Worm (Caenorhabditis elegans): ENCODE data around the gene H12D21.6.

The H12D21.6 gene

DNA sequence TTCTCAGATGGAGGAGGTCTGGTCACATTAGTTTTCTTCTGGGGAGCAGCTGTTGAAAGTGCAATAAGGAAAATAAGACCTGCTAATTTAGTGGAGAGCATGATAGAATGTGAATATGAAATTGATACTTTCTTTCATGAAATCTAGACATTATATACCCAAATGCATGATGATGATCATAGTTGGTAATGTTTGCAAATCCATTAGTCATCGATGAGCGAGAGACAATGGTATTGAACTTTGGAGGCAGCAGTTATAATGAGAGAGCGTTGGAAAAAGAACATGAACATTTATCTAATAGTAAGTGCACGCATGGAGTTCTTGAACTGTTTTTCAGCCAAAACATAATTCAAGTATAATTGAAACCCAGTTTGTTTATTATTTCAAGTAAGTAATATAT is at the start of gene H12D21.6:
Gene H12D21.6 (minus strand): TSS at position 101 of the 400 bp plus-strand sequence.
- no peak for TF ChIP-seq unc-62 (GFP tag; optimal IDR thresholded peaks at IDR 0.05)

ce11 chrV:14947022-14947421 is 49.4 kb upstream of the H12D21.6 start, which contains the start of gene C30G7.4:
Gene C30G7.4, minus strand, starts transcription at chrV:14947122.
- no peak for TF ChIP-seq unc-62 (GFP tag; optimal IDR thresholded peaks at IDR 0.05)

ce11 chrV:14945697-14946096 is 48.1 kb upstream of the H12D21.6 start, which contains the start of gene C30G7.3:
Gene C30G7.3, minus strand, starts transcription at chrV:14945704.
- no peak for TF ChIP-seq unc-62 (GFP tag; optimal IDR thresholded peaks at IDR 0.05)

DNA sequence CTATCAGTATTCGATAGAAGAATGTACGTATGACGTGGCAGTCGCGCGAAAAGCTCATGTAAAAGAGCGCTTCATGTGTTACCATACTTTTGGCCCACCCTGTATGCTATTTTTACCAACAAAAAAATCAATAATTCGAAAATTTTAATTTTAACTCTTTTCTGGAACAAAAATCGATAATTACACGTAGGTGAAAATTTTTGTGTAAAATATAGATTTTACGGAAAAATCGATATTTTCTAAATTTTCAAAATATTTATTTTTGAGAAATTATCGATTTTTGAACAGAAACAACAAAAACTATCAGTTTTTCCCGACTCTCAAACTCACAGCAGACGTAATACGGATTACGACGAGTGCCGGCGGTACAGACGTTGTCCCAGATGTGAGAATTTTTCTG is 47.5 kb upstream of the H12D21.6 start:
- TF ChIP-seq unc-62 (GFP tag; optimal IDR thresholded peaks at IDR 0.05) = no peak

DNA sequence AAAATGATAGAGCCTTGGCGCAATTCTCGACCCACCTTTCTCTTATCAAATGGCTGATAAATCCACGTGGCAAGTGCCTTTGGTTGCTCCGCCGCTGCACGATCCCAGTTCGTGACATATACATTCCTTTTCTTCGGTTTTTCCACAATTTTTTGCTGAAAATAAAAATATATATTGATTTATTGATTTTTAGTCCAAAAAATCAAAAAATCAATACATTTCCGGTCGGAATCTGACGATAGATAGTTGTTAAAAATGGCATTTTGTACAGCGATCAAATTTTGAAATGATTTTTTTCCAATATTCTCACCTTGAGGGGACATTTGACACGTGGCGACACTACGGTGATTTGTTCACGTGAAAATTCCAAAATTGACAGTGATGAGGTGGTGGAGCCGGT is 46.1 kb upstream of the H12D21.6 start:
- TF ChIP-seq unc-62 (GFP tag; optimal IDR thresholded peaks at IDR 0.05) = no peak

- no peak for TF ChIP-seq unc-62 (GFP tag; optimal IDR thresholded peaks at IDR 0.05)
Measured at ce11 chrV:14942898-14943297, 45.3 kb upstream of the H12D21.6 start.

- no peak for TF ChIP-seq unc-62 (GFP tag; optimal IDR thresholded peaks at IDR 0.05)
Measured at ce11 chrV:14936587-14936986, 39.0 kb upstream of the H12D21.6 start, which contains the start of gene C30G7.2. Gene C30G7.2, plus strand, starts transcription at chrV:14936887.

DNA sequence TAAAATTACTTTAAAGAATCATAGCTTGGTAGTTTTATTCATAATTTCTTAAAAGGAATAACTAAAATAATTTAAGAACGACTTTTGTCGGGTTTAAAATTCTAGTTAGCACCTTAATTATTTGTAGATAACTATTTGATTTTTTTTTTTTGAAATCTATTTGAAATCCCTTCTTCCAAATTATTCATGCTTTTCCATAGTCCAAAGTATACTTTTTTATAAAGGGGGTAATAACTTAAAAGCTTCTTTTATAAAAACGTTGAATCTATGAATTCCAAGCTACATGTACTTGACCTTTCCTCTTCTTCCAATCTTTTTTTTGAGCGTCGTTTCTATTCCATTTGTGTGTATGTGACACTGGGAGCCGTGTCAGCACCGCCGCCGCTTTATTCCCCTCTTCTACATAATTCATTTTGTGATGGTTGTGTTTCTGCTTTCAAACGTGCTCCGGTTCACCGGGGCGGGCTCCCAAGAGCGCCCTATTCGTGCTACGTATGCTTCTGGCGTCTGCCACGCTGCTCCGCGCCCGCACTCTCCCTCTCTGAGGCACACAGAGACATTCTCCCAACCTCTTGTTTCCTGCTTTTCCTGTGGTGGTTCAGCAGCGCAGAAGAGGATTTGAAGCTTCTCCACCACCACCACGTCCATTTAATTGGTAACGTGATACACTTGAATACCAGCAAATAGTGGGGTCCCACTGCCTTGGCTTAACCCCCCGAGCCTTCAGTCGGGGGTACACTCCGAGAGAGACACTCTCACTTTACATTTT is 36.0 kb upstream of the H12D21.6 start:
- TF ChIP-seq unc-62 (GFP tag; optimal IDR thresholded peaks at IDR 0.05) = no peak

DNA sequence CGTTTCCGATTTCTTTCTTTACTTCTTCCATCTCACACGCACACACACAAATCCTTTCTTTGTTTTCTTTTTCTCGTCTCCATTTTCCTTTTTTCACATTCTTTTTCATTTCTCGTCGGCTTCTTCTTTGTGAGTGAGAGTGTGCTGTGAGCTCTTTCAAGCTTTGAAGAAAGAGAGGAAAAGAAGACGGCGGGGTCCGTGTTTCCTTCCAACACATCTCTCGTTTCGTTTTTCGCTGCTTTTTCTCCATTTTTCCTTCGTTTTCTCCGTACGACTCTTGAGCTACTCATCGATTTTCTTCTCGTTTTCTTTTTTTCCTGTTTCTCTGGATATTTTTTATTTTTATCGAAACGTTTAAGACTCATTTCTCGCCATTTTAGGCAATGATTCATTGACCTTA is 32.5 kb upstream of the H12D21.6 start:
- no peak for TF ChIP-seq unc-62 (GFP tag; optimal IDR thresholded peaks at IDR 0.05)

DNA sequence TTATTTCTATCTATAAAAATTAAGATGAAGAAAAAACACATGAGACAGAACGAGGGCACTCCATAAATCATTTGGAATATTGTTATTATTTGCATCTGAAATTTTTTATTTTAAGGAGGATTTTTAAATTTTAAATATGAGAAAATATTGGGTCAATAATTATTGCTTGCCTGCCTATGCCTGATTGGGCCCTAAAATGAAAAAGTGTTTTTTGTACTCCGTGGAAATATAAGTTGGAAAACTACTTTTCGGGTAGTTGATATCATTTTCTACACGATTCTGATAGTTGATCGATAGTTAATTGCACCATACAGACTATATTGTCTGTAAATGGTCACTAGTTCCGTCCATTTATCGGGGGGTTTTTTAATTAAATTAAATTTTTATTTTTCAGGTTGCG is 30.6 kb upstream of the H12D21.6 start, which contains the start of gene srg-55:
Gene srg-55 (minus strand): TSS at position 101 of the 400 bp plus-strand sequence.
- TF ChIP-seq unc-62 (GFP tag; optimal IDR thresholded peaks at IDR 0.05) = no peak

DNA sequence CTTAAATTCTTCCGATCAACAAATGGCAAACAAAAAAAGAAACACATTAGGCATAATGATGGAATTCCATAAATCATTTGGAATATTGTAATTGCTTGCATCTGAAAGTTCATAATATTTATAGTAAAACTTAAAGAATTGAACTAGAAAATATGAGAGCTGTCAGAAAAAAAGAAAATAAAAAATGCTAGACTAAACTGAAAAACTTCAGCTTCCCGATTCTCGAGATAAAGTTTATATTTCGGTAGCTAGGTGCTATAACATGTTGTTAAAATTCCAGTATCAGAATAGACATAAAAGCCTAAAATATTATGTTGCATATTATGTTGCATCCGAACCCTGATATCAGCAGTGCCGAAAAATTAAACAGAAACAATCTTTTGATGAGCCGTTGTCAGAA is 26.5 kb upstream of the H12D21.6 start, which contains the start of gene srg-54:
Gene srg-54 (minus strand): TSS at position 101 of the 400 bp plus-strand sequence.
- no peak for TF ChIP-seq unc-62 (GFP tag; optimal IDR thresholded peaks at IDR 0.05)

DNA sequence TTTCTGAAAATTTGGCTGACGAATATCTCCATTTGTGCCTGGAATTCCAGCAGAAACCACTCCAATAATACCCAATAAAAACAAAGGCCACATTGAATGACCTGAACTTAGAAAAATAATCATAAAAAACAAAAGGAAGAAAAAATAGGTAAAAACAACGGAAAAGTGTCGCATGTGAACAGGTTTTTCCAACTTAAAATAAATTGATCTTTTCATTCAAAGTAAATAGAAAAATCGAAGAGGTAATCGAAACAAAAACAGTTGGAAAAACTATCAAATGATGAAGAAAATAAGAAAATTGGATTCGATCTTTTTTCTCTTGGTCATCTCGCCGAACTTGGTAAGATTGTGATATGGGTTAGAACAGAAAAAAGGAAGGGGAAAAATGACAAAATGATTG is 23.9 kb upstream of the H12D21.6 start, which contains the start of gene zmp-4:
Gene zmp-4 (minus strand): TSS at position 101 of the 400 bp plus-strand sequence.
- no peak for TF ChIP-seq unc-62 (GFP tag; optimal IDR thresholded peaks at IDR 0.05)

DNA sequence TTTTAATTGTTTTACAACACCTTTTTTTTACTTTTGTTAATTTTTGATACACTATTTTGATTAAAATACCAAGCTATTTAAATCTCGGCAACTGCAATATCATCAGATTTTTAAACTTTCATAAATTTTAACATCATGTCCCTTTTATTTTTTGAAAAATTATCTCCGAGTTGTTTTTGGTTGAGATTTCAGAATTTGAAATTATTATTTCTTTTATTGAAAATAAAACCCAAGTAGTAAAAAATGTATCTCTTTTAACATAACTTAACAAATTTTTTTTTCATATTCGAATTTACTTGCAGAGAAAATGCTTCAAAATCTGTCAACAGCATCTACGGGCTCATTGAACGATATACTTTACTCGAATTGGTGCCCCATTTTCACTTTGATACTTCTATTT is 18.0 kb upstream of the H12D21.6 start, which contains the start of gene H12D21.11:
Gene H12D21.11 (plus strand): TSS at position 301 of the 400 bp plus-strand sequence.
- no peak for TF ChIP-seq unc-62 (GFP tag; optimal IDR thresholded peaks at IDR 0.05)

DNA sequence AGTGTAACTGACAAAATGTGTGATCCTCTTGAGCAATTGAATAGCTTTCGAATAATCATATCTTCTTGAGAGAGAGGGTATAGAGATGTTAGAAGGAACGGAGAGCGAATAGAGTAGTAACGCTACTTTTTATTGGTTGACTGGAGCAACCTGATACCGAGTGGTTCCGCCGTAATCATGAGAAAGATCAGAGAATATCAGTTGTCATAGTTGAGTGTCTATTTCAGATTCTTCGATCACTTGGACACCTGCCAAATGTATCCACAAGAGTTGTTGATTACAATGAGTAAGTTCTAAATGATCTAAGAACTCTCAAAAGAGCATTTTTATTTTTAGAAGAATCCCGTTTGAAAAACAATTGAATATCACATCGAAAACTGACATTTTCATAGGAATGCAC is 13.1 kb upstream of the H12D21.6 start:
- TF ChIP-seq unc-62 (GFP tag; optimal IDR thresholded peaks at IDR 0.05) = no peak

DNA sequence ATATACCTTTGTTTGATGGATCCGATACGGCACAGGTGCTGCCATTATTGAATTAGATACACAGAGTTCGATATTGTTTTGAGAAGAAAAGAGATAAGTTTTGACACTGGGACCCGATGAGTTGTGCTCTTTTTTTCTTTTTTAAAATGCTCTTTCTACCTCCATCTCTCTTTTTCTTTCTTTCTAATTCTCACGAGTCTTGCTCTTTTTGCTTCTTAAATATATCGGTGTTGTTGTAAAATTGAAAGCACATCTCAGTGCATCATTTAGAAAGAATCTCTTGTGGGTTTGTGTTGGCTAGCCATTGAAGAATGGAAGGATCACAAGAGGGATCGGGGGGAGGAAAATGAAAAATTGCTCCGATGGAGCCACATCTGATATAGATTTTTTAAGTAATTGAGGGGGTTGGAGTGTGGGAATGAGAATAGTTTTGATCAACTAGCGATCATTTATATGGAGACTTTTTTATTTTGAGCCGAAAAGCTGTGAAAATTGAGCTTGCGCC is 11.8 kb upstream of the H12D21.6 start, which contains the start of gene H12D21.9:
Gene H12D21.9 (minus strand): TSS at position 148 of the 505 bp plus-strand sequence.
- no peak for TF ChIP-seq unc-62 (GFP tag; optimal IDR thresholded peaks at IDR 0.05)

DNA sequence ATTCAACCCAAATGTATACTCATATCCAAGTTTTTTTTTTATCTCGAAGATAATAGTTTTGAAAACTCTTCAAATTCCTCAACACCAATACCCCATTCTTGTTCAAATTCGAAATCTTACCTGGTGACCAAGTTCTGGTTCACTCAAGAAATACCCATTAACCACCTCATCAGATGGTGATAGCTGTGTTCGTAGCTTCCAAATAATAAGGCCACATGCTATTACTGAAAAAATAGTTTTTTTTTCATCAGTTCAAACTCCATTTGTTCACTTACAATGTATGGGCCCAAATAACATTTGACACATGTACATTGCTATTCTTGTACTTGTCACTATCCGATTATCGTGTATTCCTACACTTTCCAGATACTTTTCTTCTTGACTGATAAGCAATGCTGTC is 9.8 kb upstream of the H12D21.6 start:
- no peak for TF ChIP-seq unc-62 (GFP tag; optimal IDR thresholded peaks at IDR 0.05)

DNA sequence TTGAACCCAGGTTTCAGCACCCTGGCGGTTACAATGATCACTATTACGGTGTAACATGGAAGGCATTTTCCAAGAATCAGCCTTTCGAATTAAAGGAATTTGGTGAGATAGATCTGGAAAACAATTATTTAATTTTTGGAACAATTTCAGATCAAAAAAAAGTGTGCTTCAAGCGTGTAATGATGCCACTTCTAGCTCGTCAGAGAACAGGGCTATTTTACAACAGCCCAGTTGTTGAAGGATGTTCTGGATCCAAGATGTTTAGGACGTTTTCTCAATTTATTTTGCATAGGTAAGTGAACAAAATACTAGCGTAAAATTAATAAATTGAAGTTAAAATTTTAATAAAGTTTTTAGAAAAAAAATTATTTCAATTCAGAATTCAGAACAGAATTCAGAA is 3.3 kb upstream of the H12D21.6 start:
- TF ChIP-seq unc-62 (GFP tag; optimal IDR thresholded peaks at IDR 0.05) = no peak
